Fruit fly (Drosophila melanogaster): Measurements from ENCODE around the gene CG3081.

Gene CG3081

DNA sequence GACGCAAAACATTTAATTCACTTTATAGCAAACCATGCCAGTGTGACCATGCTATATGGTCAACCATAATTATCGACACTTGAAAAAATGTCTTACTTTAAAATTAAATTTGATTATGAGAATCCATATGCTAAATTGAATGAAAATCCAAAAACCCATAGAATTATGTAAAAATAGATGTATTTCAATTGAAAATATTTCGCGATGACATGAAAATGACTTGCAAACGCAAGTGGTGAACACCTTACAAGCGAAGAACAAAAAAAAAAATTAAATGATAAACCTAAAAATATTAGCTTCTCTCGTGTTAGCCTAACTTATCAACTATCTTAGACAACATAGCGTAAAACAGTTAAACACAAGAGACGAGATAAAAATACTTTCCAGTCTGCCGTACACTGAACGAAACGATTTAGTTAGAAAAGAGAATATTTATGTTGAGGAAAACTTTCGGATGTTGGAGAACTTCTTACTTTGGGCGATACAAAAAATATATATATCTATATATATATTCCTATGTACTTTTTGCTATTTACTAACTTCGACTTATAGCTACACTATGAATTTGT, 36.1 kb upstream of the CG3081 start (continued):
- TF ChIP-seq CG17359 (tag; optimal IDR thresholded peaks at IDR 0.05) (peak; percentile 61), Nf-YB (GFP tag; optimal IDR thresholded peaks at IDR 0.05) (no peak), CG2120 (GFP tag; optimal IDR thresholded peaks at IDR 0.05) (peak; percentile 69), usp (GFP tag; optimal IDR thresholded peaks at IDR 0.05) (no peak), CG4820 (GFP tag; optimal IDR thresholded peaks at IDR 0.05) (peak; percentile 33), CG8924 (tag; optimal IDR thresholded peaks at IDR 0.05) (peak; percentile 57), ttk (GFP tag; IDR thresholded peaks at IDR 0.05) (no peak), Abd-B (GFP tag; optimal IDR thresholded peaks at IDR 0.05) (peak; percentile 16), crol (GFP tag; IDR thresholded peaks at IDR 0.05) (no peak), repo (GFP tag; optimal IDR thresholded peaks at IDR 0.05) (no peak), CG12236 (GFP tag; optimal IDR thresholded peaks at IDR 0.05) (peak; percentile 29), CG12071 (GFP tag; optimal IDR thresholded peaks at IDR 0.05) (peak; percentile 17), Hmx (GFP tag; optimal IDR thresholded peaks at IDR 0.05) (peak; percentile 43), CG6272 (GFP tag; IDR thresholded peaks at IDR 0.05) (no peak), ken (GFP tag; IDR thresholded peaks at IDR 0.05) (no peak; the same call in 2 of the 3 replicates), vfl (GFP tag; optimal IDR thresholded peaks at IDR 0.05) (peak; percentile 20), ftz-f1 (GFP tag; optimal IDR thresholded peaks at IDR 0.05) (no peak), bowl (GFP tag; IDR thresholded peaks at IDR 0.05) (peak; percentile 38; the same call in 1 of the 2 replicates), row (GFP tag; IDR thresholded peaks at IDR 0.05) (peak; percentile 71; the same call in 2 of the 3 replicates), Meics (GFP tag; optimal IDR thresholded peaks at IDR 0.05) (peak; percentile 57), fd64A (GFP tag; optimal IDR thresholded peaks at IDR 0.05) (peak; percentile 12), Fer1 (GFP tag; optimal IDR thresholded peaks at IDR 0.05) (peak; percentile 57), lola (GFP tag; optimal IDR thresholded peaks at IDR 0.05) (peak in 1 of 3 experiments; percentile 48), CG13123 (GFP tag; optimal IDR thresholded peaks at IDR 0.05) (no peak), Drgx (GFP tag; IDR thresholded peaks at IDR 0.05) (peak; percentile 68), Mrtf (GFP tag; IDR thresholded peaks at IDR 0.05) (no peak), ind (GFP tag; optimal IDR thresholded peaks at IDR 0.05) (peak; percentile 50), CG3163 (GFP tag; optimal IDR thresholded peaks at IDR 0.05) (no peak), lov (optimal IDR thresholded peaks at IDR 0.05) (no peak), lov (GFP tag; IDR thresholded peaks at IDR 0.05) (no peak), Side (GFP tag; optimal IDR thresholded peaks at IDR 0.05) (peak; percentile 36), CG7372 (GFP tag; IDR thresholded peaks at IDR 0.05) (no peak), ap (GFP tag; IDR thresholded peaks at IDR 0.05) (0 out of 2 replicates have a peak, but pooled peaks have one; percentile 14), croc (GFP tag; conservative IDR thresholded peaks at IDR 0.05) (no peak), CG10979 (tag; optimal IDR thresholded peaks at IDR 0.05) (peak; percentile 51), Antp (GFP tag; optimal IDR thresholded peaks at IDR 0.05) (no peak), insv (GFP tag; optimal IDR thresholded peaks at IDR 0.05) (no peak), fu2 (GFP tag; optimal IDR thresholded peaks at IDR 0.05) (peak; percentile 46), cad (GFP tag; optimal IDR thresholded peaks at IDR 0.05) (no peak), CG4424 (GFP tag; optimal IDR thresholded peaks at IDR 0.05) (peak; percentile 58), Rx (GFP tag; IDR thresholded peaks at IDR 0.05) (no peak), lab (GFP tag; optimal IDR thresholded peaks at IDR 0.05) (peak; percentile 76), pfk (GFP tag; optimal IDR thresholded peaks at IDR 0.05) (no peak), CG18011 (GFP tag; optimal IDR thresholded peaks at IDR 0.05) (no peak), YL-1 (GFP tag; optimal IDR thresholded peaks at IDR 0.05) (no peak), NC2β (GFP tag; optimal IDR thresholded peaks at IDR 0.05) (peak; percentile 24), CG13894 (tag; optimal IDR thresholded peaks at IDR 0.05) (no peak), zen (tag; optimal IDR thresholded peaks at IDR 0.05) (no peak), CG3847 (GFP tag; IDR thresholded peaks at IDR 0.05) (peak; percentile 34), CkIIα-i1 (GFP tag; IDR thresholded peaks at IDR 0.05) (no peak), amos (GFP tag; IDR thresholded peaks at IDR 0.05; ENCODE audit: partially characterized antibody) (no peak), Optix (GFP tag; IDR thresholded peaks at IDR 0.05) (no peak)

All from whole organism, embryonic.